Fruit fly (Drosophila melanogaster): Measurements from ENCODE around the gene CG14860.
A peak's percentile ranks its signal among the peaks of the same experiment; 100 is the strongest.

The CG14860 gene

DNA sequence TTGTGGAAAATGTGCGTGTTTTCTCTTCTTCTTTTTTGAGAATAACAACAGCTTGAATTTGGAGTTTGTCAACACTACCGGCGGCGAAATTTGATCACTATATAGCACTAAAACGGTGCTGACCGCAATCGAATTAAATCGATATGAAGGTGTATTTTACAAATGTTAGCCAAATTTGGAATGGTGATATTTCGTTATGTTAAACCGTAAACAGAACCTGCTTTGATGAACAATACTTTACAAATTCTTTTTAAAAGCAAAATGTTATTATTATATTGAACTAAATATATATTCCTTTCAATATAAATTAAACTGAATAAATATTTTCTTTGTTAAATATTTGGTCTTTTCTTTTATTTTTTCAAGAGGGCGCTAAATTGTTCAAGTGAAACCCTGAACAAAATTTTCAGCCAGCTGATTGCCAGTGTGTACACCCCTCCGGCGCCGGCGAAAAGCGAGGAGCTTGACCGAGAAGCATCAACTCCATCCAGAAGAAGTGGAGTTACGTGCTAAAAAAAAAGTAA lies 8.5 kb upstream of the CG14860 start, which contains the start of the genes Rrp6, CG33331 and CG33332 (continued):
- TF ChIP-seq lmd (GFP tag; IDR thresholded peaks at IDR 0.05): peak; percentile 56; the same call in 1 of the 2 replicates
- TF ChIP-seq disco-r (GFP tag; optimal IDR thresholded peaks at IDR 0.05): no peak
- TF ChIP-seq CG8359 (GFP tag; optimal IDR thresholded peaks at IDR 0.05; ENCODE audit: borderline replicate concordance): no peak
- peak; percentile 45 for TF ChIP-seq H2.0 (GFP tag; IDR thresholded peaks at IDR 0.05)
- peak; percentile 84 for TF ChIP-seq CG9817 (tag; optimal IDR thresholded peaks at IDR 0.05)
- peak; percentile 72 for TF ChIP-seq CG12104 (GFP tag; optimal IDR thresholded peaks at IDR 0.05)
- TF ChIP-seq CG15073 (GFP tag; optimal IDR thresholded peaks at IDR 0.05): no peak
- peak; percentile 45 for TF ChIP-seq Oli (tag; optimal IDR thresholded peaks at IDR 0.05)
- TF ChIP-seq PHDP (tag; optimal IDR thresholded peaks at IDR 0.05): peak; percentile 71
- peak; percentile 41 for TF ChIP-seq CG4282 (GFP tag; optimal IDR thresholded peaks at IDR 0.05)
- TF ChIP-seq hkb (optimal IDR thresholded peaks at IDR 0.05): no peak
- 0 out of 2 replicates have a peak, but pooled peaks have one; percentile 35 for TF ChIP-seq hkb (GFP tag; IDR thresholded peaks at IDR 0.05)
- TF ChIP-seq CG13624 (GFP tag; optimal IDR thresholded peaks at IDR 0.05): peak; percentile 51
- no peak for TF ChIP-seq Lim3 (GFP tag; IDR thresholded peaks at IDR 0.05)
- peak; percentile 47 for TF ChIP-seq ems (GFP tag; optimal IDR thresholded peaks at IDR 0.05)
- TF ChIP-seq schlank (tag; optimal IDR thresholded peaks at IDR 0.05): peak; percentile 47
- peak; percentile 74 for TF ChIP-seq CG30020 (tag; optimal IDR thresholded peaks at IDR 0.05)
- TF ChIP-seq CG5245 (GFP tag; optimal IDR thresholded peaks at IDR 0.05): peak; percentile 38
- TF ChIP-seq nerfin-1 (tag; optimal IDR thresholded peaks at IDR 0.05): peak; percentile 61
- no peak for TF ChIP-seq NC2α (GFP tag; optimal IDR thresholded peaks at IDR 0.05)
- TF ChIP-seq CG18262 (tag; optimal IDR thresholded peaks at IDR 0.05): peak; percentile 73
- peak; percentile 80 for TF ChIP-seq grau (tag; optimal IDR thresholded peaks at IDR 0.05)
- TF ChIP-seq chinmo (GFP tag; IDR thresholded peaks at IDR 0.05; ENCODE audit: partially characterized antibody): 0 out of 4 replicates have a peak, but pooled peaks have one; percentile 52
- peak; percentile 55; the same call in 1 of the 3 replicates for TF ChIP-seq ken (GFP tag; IDR thresholded peaks at IDR 0.05)
- TF ChIP-seq CG2889 (GFP tag; IDR thresholded peaks at IDR 0.05): no peak
- no peak for TF ChIP-seq Awh (GFP tag; IDR thresholded peaks at IDR 0.05)
- peak; percentile 82 for TF ChIP-seq zen2 (GFP tag; IDR thresholded peaks at IDR 0.05; ENCODE audit: partially characterized antibody)
- TF ChIP-seq zfh2 (GFP tag; optimal IDR thresholded peaks at IDR 0.05): peak; percentile 76
- TF ChIP-seq sob (GFP tag; IDR thresholded peaks at IDR 0.05): peak; percentile 80
- peak; percentile 67 for TF ChIP-seq trem (tag; optimal IDR thresholded peaks at IDR 0.05)
- peak; percentile 74 for TF ChIP-seq CG32532 (GFP tag; IDR thresholded peaks at IDR 0.05)
- TF ChIP-seq CG4328 (GFP tag; optimal IDR thresholded peaks at IDR 0.05): peak; percentile 64
- TF ChIP-seq CG10431 (GFP tag; optimal IDR thresholded peaks at IDR 0.05): peak; percentile 39
- TF ChIP-seq mirr (GFP tag; optimal IDR thresholded peaks at IDR 0.05): peak; percentile 20
- peak; percentile 31; the same call in 1 of the 2 replicates for TF ChIP-seq ara (GFP tag; IDR thresholded peaks at IDR 0.05)
- TF ChIP-seq rib (GFP tag; IDR thresholded peaks at IDR 0.05): peak; percentile 10; the same call in 1 of the 2 replicates
- TF ChIP-seq al (GFP tag; IDR thresholded peaks at IDR 0.05): peak; percentile 54
- peak; percentile 68 for TF ChIP-seq CG15601 (tag; optimal IDR thresholded peaks at IDR 0.05)
- no peak for TF ChIP-seq sr (GFP tag; IDR thresholded peaks at IDR 0.05)
- peak; percentile 57 for TF ChIP-seq CG7987 (GFP tag; optimal IDR thresholded peaks at IDR 0.05)
- TF ChIP-seq fu2 (GFP tag; optimal IDR thresholded peaks at IDR 0.05): peak; percentile 66
- TF ChIP-seq CG17802 (tag; optimal IDR thresholded peaks at IDR 0.05): no peak
- TF ChIP-seq Mad (GFP tag; optimal IDR thresholded peaks at IDR 0.05): peak; percentile 45
- TF ChIP-seq CG17186 (GFP tag; optimal IDR thresholded peaks at IDR 0.05): peak; percentile 54
- no peak for TF ChIP-seq eyg (GFP tag; optimal IDR thresholded peaks at IDR 0.05)
- peak; percentile 58 for TF ChIP-seq Bgb (GFP tag; IDR thresholded peaks at IDR 0.05; ENCODE audit: partially characterized antibody)
- no peak for TF ChIP-seq Eip74EF (GFP tag; optimal IDR thresholded peaks at IDR 0.05)
- no peak for TF ChIP-seq Mrtf (GFP tag; IDR thresholded peaks at IDR 0.05)
- TF ChIP-seq yki (optimal IDR thresholded peaks at IDR 0.05): no peak
- TF ChIP-seq exex (tag; optimal IDR thresholded peaks at IDR 0.05): no peak
- TF ChIP-seq CG17328 (GFP tag; IDR thresholded peaks at IDR 0.05): peak; percentile 29; the same call in 1 of the 2 replicates

Measured in whole organism, embryonic.